Fruit fly (Drosophila melanogaster): ENCODE results near the gene CG31816.

DNA sequence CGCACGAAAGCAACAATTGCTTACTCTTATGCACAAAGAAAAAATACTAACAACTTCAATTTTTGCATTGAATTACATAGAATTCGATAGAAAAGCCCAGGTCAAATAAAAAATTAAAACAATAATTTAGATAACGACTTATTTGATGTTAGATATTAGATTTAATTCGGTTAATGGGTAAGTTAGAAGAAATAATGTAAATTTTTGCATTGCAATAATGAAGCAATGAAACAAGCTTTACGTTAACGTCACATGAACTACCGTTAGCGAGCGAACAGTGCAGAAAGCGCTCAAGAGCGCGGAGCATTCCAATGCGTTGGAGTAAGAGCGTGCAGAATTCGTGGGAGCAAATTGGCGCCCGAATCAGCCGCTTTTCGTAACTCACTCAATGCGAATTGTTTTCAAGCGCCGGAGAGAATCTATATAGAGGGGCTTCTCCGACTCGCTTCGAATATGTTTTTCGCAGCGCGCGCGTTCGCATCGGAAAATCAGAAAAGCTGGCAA, 2.3 kb downstream of the CG31816 start, which contains the start of gene mtgo:
- TF ChIP-seq pan (optimal IDR thresholded peaks at IDR 0.05) (no peak), psq (optimal IDR thresholded peaks at IDR 0.05) (no peak), Dll (optimal IDR thresholded peaks at IDR 0.05) (no peak), EcR (GFP tag; optimal IDR thresholded peaks at IDR 0.05) (no peak)

All from whole organism.